Fruit fly (Drosophila melanogaster): ENCODE results near the gene CG5262.

CG5262 gene

DNA sequence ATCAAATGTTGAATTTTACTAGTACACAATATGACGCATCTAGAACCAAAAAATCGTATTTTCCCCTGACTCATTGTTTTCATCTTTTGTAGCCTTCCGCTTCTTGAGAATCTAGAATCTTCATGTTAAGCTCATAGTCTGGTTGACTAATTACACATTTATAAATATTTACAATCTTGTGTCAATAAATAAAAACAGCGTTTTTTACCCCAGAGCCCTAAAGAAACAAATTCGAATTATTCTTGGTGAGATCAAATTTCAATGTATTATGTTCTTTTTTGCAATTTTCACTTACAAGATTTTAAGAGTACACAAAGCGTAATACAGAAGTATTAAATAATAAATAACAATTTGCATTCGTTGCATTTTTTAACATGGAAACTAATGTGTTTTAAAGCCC is 34.2 kb downstream of the CG5262 start:
- TF ChIP-seq CG8478 (optimal IDR thresholded peaks at IDR 0.05) (no peak), CTCF (optimal IDR thresholded peaks at IDR 0.05) (no peak)

- TF ChIP-seq CG8478 (optimal IDR thresholded peaks at IDR 0.05) (no peak), CTCF (optimal IDR thresholded peaks at IDR 0.05) (no peak)
These were observed 34.9 kb downstream of the CG5262 start for dm6 chr3L:20395257-20395909.

DNA sequence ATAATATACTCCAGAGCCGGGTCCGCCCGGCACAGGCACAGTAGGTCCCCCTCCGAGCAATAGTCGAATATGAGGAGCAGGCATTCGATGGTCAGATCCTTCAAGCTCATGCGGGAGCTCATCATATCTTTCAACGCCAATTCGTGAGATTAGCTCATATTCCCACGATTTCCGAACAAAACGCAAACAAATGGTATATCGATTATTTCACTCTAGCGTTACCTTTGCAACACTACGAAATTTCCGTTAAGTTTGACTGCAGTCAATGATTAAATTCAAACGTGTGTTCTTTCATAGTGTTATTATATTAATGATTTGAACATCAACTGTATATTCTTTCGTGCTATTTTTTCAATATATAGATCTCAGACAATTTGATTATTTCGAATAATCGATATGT is 36.9 kb downstream of the CG5262 start, which contains the start of gene CG33969:
Gene CG33969 (minus strand): TSS at position 197 of the 400 bp plus-strand sequence.
- no peak for TF ChIP-seq CG8478 (optimal IDR thresholded peaks at IDR 0.05)
- TF ChIP-seq CTCF (optimal IDR thresholded peaks at IDR 0.05) = no peak

DNA sequence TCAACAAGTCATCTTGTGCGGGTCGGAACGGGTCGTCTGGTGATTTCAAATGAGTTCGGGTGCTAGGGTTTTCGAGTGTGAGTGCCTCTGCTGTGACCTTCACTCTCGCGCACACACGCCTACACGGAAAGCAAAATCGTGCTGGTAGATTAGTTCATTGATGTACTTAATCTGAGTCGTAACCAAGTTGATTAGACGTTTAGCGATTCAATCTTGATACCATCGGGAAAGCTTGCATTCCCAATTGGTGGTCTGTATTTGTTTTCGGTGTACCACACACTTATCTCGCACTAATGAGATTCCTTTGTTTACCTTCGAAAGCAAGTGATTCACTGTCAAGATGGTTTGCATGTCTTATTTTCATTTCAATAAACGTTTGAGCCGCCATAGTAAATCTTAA is 41.3 kb downstream of the CG5262 start:
- TF ChIP-seq CTCF (optimal IDR thresholded peaks at IDR 0.05) (no peak), CG8478 (optimal IDR thresholded peaks at IDR 0.05) (no peak)

DNA sequence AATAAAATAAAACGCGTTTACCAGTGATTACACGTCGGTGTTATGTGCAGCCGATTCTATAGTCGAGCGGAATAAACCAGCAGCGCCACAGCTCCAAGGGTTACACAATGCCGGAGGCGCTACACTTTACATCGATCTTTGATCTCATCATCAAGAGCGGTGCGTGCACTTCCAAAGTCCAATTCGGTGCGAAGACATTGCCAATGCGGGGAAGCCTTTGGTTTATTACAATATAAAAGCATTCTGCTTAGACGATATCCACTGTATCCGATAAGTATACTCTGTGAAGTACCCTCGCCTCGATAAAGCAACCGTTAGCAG is 42.5 kb downstream of the CG5262 start:
- no peak for TF ChIP-seq CTCF (optimal IDR thresholded peaks at IDR 0.05)
- TF ChIP-seq CG8478 (optimal IDR thresholded peaks at IDR 0.05) = no peak

DNA sequence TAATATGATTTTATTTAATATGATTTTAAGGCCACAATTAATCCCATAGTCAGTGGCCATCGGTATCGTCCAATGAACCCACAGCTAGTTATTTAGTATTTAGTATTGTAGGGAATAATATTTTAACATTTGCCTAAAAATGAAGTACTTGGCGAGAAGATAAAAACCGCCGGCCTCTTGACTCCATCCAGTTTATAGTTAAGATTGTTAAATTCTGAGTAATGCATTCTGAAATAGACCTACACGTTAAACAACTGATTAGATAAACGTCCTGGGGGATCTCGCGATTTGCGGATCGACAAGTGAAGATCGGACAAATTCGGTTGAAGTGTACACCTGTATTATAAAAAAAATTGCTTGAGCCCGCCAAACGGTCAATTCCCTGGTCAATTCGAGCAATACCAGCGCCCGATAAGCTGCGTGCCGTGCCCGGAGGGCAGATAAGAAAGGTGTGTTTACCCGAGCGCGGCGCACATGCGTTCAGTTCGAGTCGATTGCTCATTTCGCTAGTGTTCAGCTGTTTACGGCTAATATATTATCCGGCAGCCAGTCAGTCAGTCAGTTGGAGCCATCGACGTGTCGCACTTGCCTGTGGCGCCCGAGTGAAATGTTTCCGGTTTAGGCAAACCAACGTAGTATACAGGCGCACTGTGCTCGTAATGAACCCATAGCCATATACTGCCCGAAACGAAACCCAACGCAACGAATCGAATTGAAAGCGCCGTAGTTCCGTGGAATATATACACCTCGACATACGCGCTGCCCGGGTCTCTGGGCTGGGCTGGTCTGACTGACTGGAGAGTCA is 43.0 kb downstream of the CG5262 start:
- TF ChIP-seq CG8478 (optimal IDR thresholded peaks at IDR 0.05) (no peak), CTCF (optimal IDR thresholded peaks at IDR 0.05) (no peak)

DNA sequence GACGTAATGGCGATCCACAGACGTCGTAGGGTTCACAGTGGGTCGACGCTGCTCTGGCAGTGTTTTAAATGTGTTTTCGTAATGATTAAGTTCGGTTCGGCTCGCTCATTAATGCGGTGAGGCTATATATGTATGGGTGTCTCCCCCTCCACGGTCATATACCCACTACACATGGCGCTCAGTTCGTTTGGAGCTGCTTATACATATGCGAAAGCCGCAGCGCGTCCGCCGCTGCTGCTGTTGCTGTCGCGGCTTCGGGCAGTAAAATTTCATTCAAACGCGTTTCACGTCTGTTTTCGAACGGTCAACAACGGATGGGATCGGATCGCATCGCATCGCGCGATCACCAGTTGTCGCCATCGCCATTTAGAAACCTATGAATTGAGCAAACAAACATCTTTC is 44.3 kb downstream of the CG5262 start:
- TF ChIP-seq CG8478 (optimal IDR thresholded peaks at IDR 0.05) = no peak
- no peak for TF ChIP-seq CTCF (optimal IDR thresholded peaks at IDR 0.05)

DNA sequence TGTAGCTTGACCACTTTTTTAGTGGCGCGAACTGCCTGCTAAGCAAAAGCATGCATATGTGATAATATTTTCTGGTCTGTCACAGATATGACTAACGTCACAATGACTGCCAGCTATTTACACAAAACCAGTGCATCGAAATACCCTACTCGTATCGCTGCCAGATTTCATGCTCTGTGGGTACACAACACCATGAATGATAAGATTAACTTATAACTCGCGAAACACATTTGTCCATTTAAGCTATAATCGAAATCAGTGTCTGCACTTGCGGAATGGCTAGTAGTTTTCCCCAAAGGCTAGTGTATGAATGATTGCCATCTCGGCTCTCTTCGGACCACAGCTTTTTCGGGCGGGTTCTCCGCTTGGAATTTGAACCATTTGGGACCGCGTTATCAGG is 44.9 kb downstream of the CG5262 start:
- TF ChIP-seq CTCF (optimal IDR thresholded peaks at IDR 0.05) (no peak), CG8478 (optimal IDR thresholded peaks at IDR 0.05) (no peak)

dm6 chr3L:20385006-20385405 is 45.3 kb downstream of the CG5262 start:
- TF ChIP-seq CG8478 (optimal IDR thresholded peaks at IDR 0.05) (no peak), CTCF (optimal IDR thresholded peaks at IDR 0.05) (no peak)

dm6 chr3L:20384086-20384810 is 46.0 kb downstream of the CG5262 start, which contains the start of the genes CG5498 and fbl:
Gene CG5498, minus strand, starts transcription at chr3L:20384109.
Gene fbl, plus strand, starts transcription at chr3L:20384429.
- TF ChIP-seq CTCF (optimal IDR thresholded peaks at IDR 0.05) (no peak), CG8478 (optimal IDR thresholded peaks at IDR 0.05) (no peak)

- TF ChIP-seq CG8478 (optimal IDR thresholded peaks at IDR 0.05) (no peak), CTCF (optimal IDR thresholded peaks at IDR 0.05) (no peak)
These were observed 50.8 kb downstream of the CG5262 start for dm6 chr3L:20379496-20379895.
